Fruit fly (Drosophila melanogaster) whole organism, adult: Measurements from ENCODE around the gene CG10948.

Experiments used
- CG7045 ChIP-seq: fragments of 200-800 bp; sonication (Bioruptor generic); optimal IDR thresholded peaks from 2 replicates; lab custom pipeline; 2017; ENCODE audit warnings: missing biosample characterization, mild to moderate bottlenecking, missing genetic modification characterization
- cic ChIP-seq: fragments of 200-800 bp; sonication (Bioruptor generic); optimal IDR thresholded peaks from 2 replicates; lab custom pipeline; 2017; ENCODE audit warnings: missing biosample characterization, mild to moderate bottlenecking, missing genetic modification characterization, moderate library complexity
- kay ChIP-seq: fragments of 200-800 bp; sonication (Bioruptor generic); peaks from one replicate; lab custom pipeline; 2016; ENCODE audit warnings: missing biosample characterization, missing genetic modification characterization, borderline replicate concordance
- tj ChIP-seq: fragments of 200-800 bp; sonication (Bioruptor generic); optimal IDR thresholded peaks from 3 replicates; lab custom pipeline; 2017; ENCODE audit warnings: missing biosample characterization, mild to moderate bottlenecking, missing genetic modification characterization, moderate library complexity

DNA sequence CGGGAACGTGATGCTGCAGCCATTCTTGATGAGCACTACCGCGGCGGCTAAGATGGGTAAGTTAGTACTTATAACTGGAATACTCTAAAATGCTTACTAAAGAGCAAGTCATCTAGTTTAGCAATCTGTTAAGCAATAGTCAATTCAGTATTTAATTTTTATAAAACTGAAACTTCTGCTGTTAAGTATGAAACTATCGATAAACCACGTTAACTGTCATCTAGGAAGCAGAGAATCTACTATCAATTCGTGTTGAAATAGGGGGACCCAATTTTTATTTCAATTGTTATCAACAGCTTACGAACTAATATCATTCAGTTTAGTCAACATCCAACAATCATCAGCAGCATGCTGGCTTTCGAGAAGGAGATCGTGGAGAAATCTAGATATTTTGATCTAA, 41.5 kb downstream of the CG10948 start, which contains the start of gene CG32110:
- TF ChIP-seq kay (GFP tag; lab: Kevin White, UChicago) (no peak), tj (no peak), CG7045 (GFP tag; lab: Kevin White, UChicago) (no peak), cic (GFP tag; lab: Kevin White, UChicago) (no peak)
